Worm (Caenorhabditis elegans) whole organism, early embryonic: Measurements from ENCODE around the gene F11A5.13.

ENCODE experiments used
- B0310.2 ChIP-seq: sonication (generic microtip); optimal IDR thresholded peaks from 2 replicates; lab custom pipeline; 2016; ENCODE audit warnings: mild to moderate bottlenecking, missing genetic modification characterization, missing compliant biosample characterization
- F13C5.2 ChIP-seq: sonication (generic microtip); optimal IDR thresholded peaks from 2 replicates; lab custom pipeline; 2017; ENCODE audit warnings: mild to moderate bottlenecking, missing genetic modification characterization, inconsistent platforms, missing compliant biosample characterization
- aly-1 ChIP-seq: sonication (generic microtip); optimal IDR thresholded peaks from 2 replicates; lab custom pipeline; 2016; ENCODE audit warnings: missing genetic modification characterization, missing compliant biosample characterization
- ama-1 ChIP-seq: fragments of 150-350 bp; optimal IDR thresholded peaks from 2 replicates; lab custom pipeline; 2014
- ceh-13 ChIP-seq: fragments of 200-800 bp; sonication (Bioruptor generic); optimal IDR thresholded peaks from 2 replicates; lab custom pipeline; 2018; ENCODE audit warnings: mild to moderate bottlenecking, missing genetic modification characterization, missing compliant biosample characterization
- ceh-36 ChIP-seq: sonication (generic microtip); optimal IDR thresholded peaks from 2 replicates; lab custom pipeline; 2016; ENCODE audit warnings: missing genetic modification characterization, inconsistent platforms, missing compliant biosample characterization
- ets-7 ChIP-seq: sonication (generic microtip); optimal IDR thresholded peaks from 2 replicates; lab custom pipeline; 2016; ENCODE audit warnings: missing genotype, missing genetic modification characterization, missing compliant biosample characterization
- flt-1 ChIP-seq: fragments of 200-800 bp; sonication (Bioruptor generic); IDR thresholded peaks from 2 replicates; pipeline ENCODE4 v1.3.6; 2022; ENCODE audit warnings: missing genetic modification characterization, missing compliant biosample characterization
- hmbx-1 ChIP-seq: sonication (generic microtip); optimal IDR thresholded peaks from 2 replicates; lab custom pipeline; 2016; ENCODE audit warnings: mild to moderate bottlenecking, missing genetic modification characterization, missing compliant biosample characterization
- hmg-4 ChIP-seq: fragments of 200-800 bp; sonication (Bioruptor generic); optimal IDR thresholded peaks from 2 replicates; lab custom pipeline; 2018; ENCODE audit warnings: mild to moderate bottlenecking, missing genetic modification characterization, missing compliant biosample characterization
- hnd-1 ChIP-seq: sonication (generic microtip); optimal IDR thresholded peaks from 2 replicates; lab custom pipeline; 2016; ENCODE audit warnings: missing genetic modification characterization, missing compliant biosample characterization
- pes-1 ChIP-seq: fragments of 200-800 bp; sonication (Bioruptor generic); IDR thresholded peaks from 2 replicates; pipeline ENCODE4 v1.3.6; 2022; ENCODE audit warnings: missing genetic modification reagents, missing genetic modification characterization, missing compliant biosample characterization
- scrt-1 ChIP-seq: fragments of 200-800 bp; sonication (Bioruptor generic); IDR thresholded peaks from 2 replicates; pipeline ENCODE4 v1.3.6; 2022; ENCODE audit warnings: missing genetic modification characterization, missing compliant biosample characterization
- sea-1 ChIP-seq: fragments of 200-800 bp; sonication (Bioruptor generic); conservative IDR thresholded peaks from 2 replicates; pipeline ENCODE4 v1.3.6; 2022; ENCODE audit warnings: missing genetic modification characterization, missing compliant biosample characterization
- tbx-11 ChIP-seq: fragments of 200-800 bp; sonication (Bioruptor generic); IDR thresholded peaks from 2 replicates; pipeline ENCODE4 v1.3.6; 2022; ENCODE audit warnings: missing genetic modification characterization, missing compliant biosample characterization
- tbx-37 ChIP-seq: fragments of 200-800 bp; sonication (Bioruptor generic); conservative IDR thresholded peaks from 2 replicates; pipeline ENCODE4 v1.3.6; 2022; ENCODE audit warnings: missing genetic modification reagents, missing genetic modification characterization, missing compliant biosample characterization
- tra-4 ChIP-seq: sonication (generic microtip); optimal IDR thresholded peaks from 2 replicates; lab custom pipeline; 2017; ENCODE audit warnings: missing genetic modification characterization, missing compliant biosample characterization

The F11A5.13 gene

DNA sequence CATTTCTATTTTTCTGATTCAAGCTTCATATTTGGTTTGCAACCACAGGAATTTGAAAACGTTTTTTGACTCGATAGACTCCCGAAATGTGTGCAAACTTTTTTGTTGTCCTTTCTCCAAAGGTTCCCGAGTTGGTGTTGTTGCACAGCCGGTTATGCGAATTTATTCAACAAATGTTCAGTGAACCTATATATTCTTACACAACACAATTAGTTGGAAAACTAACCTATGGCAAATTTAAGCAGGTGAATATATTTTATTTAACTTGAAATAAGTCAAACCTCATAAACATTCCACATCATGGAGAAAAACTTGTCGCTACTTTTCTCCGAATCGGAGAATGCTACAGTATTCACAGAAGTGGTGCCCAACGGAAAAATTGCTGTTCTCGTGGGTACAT lies 43.1 kb downstream of the F11A5.13 start, which contains the start of gene srz-14:
Gene srz-14, plus strand, starts transcription at position 301 of the 400 bp plus-strand sequence.
- TF ChIP-seq hmg-4 (GFP tag; lab: Kevin White, UChicago), result no peak
- no peak for TF ChIP-seq B0310.2 (tag; lab: Kevin White, UChicago)
- TF ChIP-seq sea-1, result no peak
- no peak for TF ChIP-seq ets-7 (tag; lab: Kevin White, UChicago)
- no peak for TF ChIP-seq hmbx-1
- no peak for TF ChIP-seq ceh-13 (GFP tag; lab: Kevin White, UChicago)
- TF ChIP-seq pes-1 (GFP tag; lab: Robert Waterston, UW), result no peak
- no peak for TF ChIP-seq tbx-37
- TF ChIP-seq ceh-36, result no peak
- no peak for TF ChIP-seq aly-1

DNA sequence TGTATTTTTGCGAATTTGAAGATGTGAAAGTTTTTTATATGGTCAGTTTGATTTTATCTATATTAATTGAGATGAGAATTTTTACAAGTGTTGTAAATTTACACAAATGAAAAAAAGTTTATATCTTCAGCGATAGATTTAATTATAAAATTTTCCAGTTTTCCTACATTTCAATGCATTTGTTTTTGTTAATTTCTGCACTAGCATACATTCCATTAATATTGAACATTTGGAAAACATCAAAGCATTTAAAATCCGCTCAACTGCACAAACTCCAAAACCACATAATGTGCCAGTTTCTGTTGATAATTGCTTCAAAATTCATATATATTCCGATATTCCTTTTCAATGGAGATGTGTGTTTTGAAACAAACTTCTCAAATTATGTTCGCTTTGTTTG lies 43.6 kb downstream of the F11A5.13 start, which contains the start of gene srh-277:
Gene srh-277, plus strand, starts transcription at position 301 of the 400 bp plus-strand sequence.
- no peak for TF ChIP-seq hmbx-1
- no peak for TF ChIP-seq ceh-13 (GFP tag; lab: Kevin White, UChicago)
- no peak for TF ChIP-seq sea-1
- TF ChIP-seq tra-4 (tag; lab: Kevin White, UChicago), result no peak
- no peak for TF ChIP-seq ama-1 (lab: Kevin White, UChicago)
- no peak for TF ChIP-seq tbx-11
- TF ChIP-seq aly-1, result no peak
- no peak for TF ChIP-seq scrt-1 (GFP tag; lab: Robert Waterston, UW)
- no peak for TF ChIP-seq B0310.2 (tag; lab: Kevin White, UChicago)
- no peak for TF ChIP-seq tbx-37
- no peak for TF ChIP-seq pes-1 (GFP tag; lab: Robert Waterston, UW)
- no peak for TF ChIP-seq F13C5.2
- no peak for TF ChIP-seq ceh-36
- TF ChIP-seq ets-7 (tag; lab: Kevin White, UChicago), result no peak
- no peak for TF ChIP-seq hnd-1 (tag; lab: Kevin White, UChicago)
- TF ChIP-seq hmg-4 (GFP tag; lab: Kevin White, UChicago), result no peak
- TF ChIP-seq flt-1 (GFP tag; lab: Robert Waterston, UW), result no peak

DNA sequence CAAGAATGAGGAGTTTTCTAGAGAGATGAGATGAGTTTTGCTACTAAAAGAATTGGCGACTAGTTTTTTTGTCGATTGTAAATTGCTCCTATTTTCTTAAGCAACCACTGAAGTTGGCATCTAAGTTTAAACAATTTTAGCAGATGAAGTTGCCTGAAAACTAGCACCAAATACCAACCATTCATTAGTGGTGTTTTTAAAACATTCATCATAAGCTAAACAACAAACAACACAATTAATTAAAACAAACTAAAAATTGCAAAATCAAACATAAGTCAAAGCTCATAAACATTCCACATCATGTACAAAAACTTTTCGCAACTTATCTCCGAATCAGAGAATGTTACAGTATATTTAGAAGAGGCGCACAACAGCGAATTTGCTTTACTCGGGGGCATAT lies 44.4 kb downstream of the F11A5.13 start, which contains the start of gene srz-13:
Gene srz-13, plus strand, starts transcription at position 301 of the 400 bp plus-strand sequence.
- TF ChIP-seq hnd-1 (tag; lab: Kevin White, UChicago) (no peak), flt-1 (GFP tag; lab: Robert Waterston, UW) (no peak), sea-1 (no peak), pes-1 (GFP tag; lab: Robert Waterston, UW) (no peak)

DNA sequence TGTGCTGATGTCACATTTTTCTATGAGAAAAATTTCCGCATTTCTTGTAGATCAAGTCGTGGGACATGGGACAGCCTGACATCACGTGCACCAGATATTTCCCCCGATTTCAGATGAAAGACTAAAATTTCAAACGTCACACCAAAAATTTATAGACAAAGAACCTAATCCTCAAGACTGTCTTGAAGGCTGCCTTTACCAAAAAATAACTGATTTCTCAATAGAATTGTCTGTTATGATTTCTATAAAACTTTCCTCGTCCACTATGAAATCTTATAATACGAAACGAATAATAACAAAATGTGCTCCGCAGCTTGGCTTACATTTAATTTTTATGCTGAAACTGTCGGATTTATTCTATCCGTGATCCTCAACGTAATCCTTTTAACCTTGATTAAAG lies 46.1 kb downstream of the F11A5.13 start, which contains the start of gene str-106:
Gene str-106, plus strand, starts transcription at position 301 of the 400 bp plus-strand sequence.
- TF ChIP-seq hmg-4 (GFP tag; lab: Kevin White, UChicago), result no peak
- no peak for TF ChIP-seq aly-1
- no peak for TF ChIP-seq ets-7 (tag; lab: Kevin White, UChicago)
- TF ChIP-seq F13C5.2, result no peak
- no peak for TF ChIP-seq ceh-36
- TF ChIP-seq ceh-13 (GFP tag; lab: Kevin White, UChicago), result no peak
- TF ChIP-seq B0310.2 (tag; lab: Kevin White, UChicago), result no peak
- no peak for TF ChIP-seq tra-4 (tag; lab: Kevin White, UChicago)
